Worm (Caenorhabditis elegans): ENCODE data around the gene hlh-11.
A peak's percentile ranks its signal among the peaks of the same experiment; 100 is the strongest.

hlh-11 gene

DNA sequence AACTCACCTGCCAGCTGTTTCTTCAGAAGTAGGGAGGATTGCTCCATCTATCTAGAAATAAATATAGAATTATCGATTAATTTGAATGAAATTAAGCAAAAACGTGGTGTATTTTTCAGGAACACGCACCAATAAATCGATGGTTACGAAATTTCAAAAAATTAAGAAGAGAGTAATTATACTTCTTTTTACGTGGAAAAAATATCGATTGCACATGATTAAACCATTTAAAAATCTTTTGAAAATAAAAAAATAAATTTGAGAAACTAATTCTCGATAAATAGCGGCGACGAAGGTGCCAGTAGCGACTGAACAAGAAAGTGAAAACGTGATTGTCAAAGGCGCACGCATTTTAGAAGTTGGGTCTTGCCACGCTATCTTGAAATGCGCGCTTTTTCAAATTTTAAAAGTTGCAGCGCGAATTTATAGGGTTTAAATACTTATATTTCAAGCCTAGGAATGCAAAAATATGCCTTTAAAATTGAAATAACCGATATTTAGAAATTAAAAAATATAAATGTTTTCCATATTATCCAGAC is 11.7 kb downstream of the hlh-11 start, which contains the start of gene ubc-7:
ubc-7 (minus strand) TSS at position 51 of the 539 bp plus-strand sequence.
- TF ChIP-seq nhr-48 (tag; optimal IDR thresholded peaks at IDR 0.05) (peak; percentile 27), php-3 (GFP tag; IDR thresholded peaks at IDR 0.05) (no peak), saeg-2 (GFP tag; IDR thresholded peaks at IDR 0.05) (no peak), nhr-102 (tag; optimal IDR thresholded peaks at IDR 0.05) (peak; percentile 21), R02D3.7 (tag; optimal IDR thresholded peaks at IDR 0.05) (no peak), nhr-42 (GFP tag; IDR thresholded peaks at IDR 0.05) (no peak), mdl-1 (tag; optimal IDR thresholded peaks at IDR 0.05) (peak in 1 of 2 experiments; percentile 90), daf-12 (tag; optimal IDR thresholded peaks at IDR 0.05) (no peak), nhr-111 (GFP tag; optimal IDR thresholded peaks at IDR 0.05) (no peak), duxl-1 (tag; optimal IDR thresholded peaks at IDR 0.05; ENCODE audit: poor library complexity) (peak; percentile 28), hmg-1.1 (GFP tag; IDR thresholded peaks at IDR 0.05) (peak; percentile 66; the same call in 1 of the 2 replicates), ztf-11 (tag; optimal IDR thresholded peaks at IDR 0.05) (no peak), T26A8.4 (GFP tag; IDR thresholded peaks at IDR 0.05) (peak; percentile 64), zip-11 (GFP tag; IDR thresholded peaks at IDR 0.05) (no peak), ceh-62 (tag; optimal IDR thresholded peaks at IDR 0.05) (no peak), ZK337.2 (GFP tag; IDR thresholded peaks at IDR 0.05) (no peak), spr-1 (tag; optimal IDR thresholded peaks at IDR 0.05) (peak; percentile 15), pqm-1 (tag; optimal IDR thresholded peaks at IDR 0.05) (no peak), nhr-77 (tag; optimal IDR thresholded peaks at IDR 0.05) (peak; percentile 39), unc-130 (GFP tag; optimal IDR thresholded peaks at IDR 0.05) (peak; percentile 50), hlh-30 (tag; optimal IDR thresholded peaks at IDR 0.05; ENCODE audit: insufficient read depth) (peak; percentile 98), tra-1 (GFP tag; IDR thresholded peaks at IDR 0.05) (no peak), nhr-6 (tag; optimal IDR thresholded peaks at IDR 0.05) (peak; percentile 96), snpc-4 (tag; optimal IDR thresholded peaks at IDR 0.05) (no peak), rbr-2 (tag; optimal IDR thresholded peaks at IDR 0.05) (peak; percentile 52), mdt-29 (GFP tag; IDR thresholded peaks at IDR 0.05) (no peak), ceh-44 (GFP tag; IDR thresholded peaks at IDR 0.05) (no peak), unc-39 (tag; optimal IDR thresholded peaks at IDR 0.05) (no peak), sdz-12 (GFP tag; optimal IDR thresholded peaks at IDR 0.05) (no peak), daf-16 (GFP tag; optimal IDR thresholded peaks at IDR 0.05) (no peak), daf-16 (tag; optimal IDR thresholded peaks at IDR 0.05) (peak; percentile 62), zag-1 (tag; optimal IDR thresholded peaks at IDR 0.05) (no peak), mes-2 (tag; optimal IDR thresholded peaks at IDR 0.05; ENCODE audit: poor library complexity, severe bottlenecking) (peak; percentile 67), aly-2 (tag; optimal IDR thresholded peaks at IDR 0.05) (no peak), F26F4.8 (GFP tag; conservative IDR thresholded peaks at IDR 0.05) (no peak), lin-29 (GFP tag; IDR thresholded peaks at IDR 0.05) (no peak), nhr-11 (tag; optimal IDR thresholded peaks at IDR 0.05) (peak; percentile 32), fos-1 (tag; optimal IDR thresholded peaks at IDR 0.05) (no peak), F49E8.2 (tag; optimal IDR thresholded peaks at IDR 0.05; ENCODE audit: borderline replicate concordance) (no peak), arid-1 (GFP tag; conservative IDR thresholded peaks at IDR 0.05) (no peak), vab-7 (GFP tag; IDR thresholded peaks at IDR 0.05) (no peak), dmd-8 (GFP tag; IDR thresholded peaks at IDR 0.05) (no peak), daf-19 (GFP tag; conservative IDR thresholded peaks at IDR 0.05) (no peak), Y5F2A.4 (GFP tag; optimal IDR thresholded peaks at IDR 0.05) (no peak), ceh-20 (GFP tag; IDR thresholded peaks at IDR 0.05) (no peak), lir-3 (tag; optimal IDR thresholded peaks at IDR 0.05) (no peak), unc-62 (GFP tag; optimal IDR thresholded peaks at IDR 0.05 in 1 of 2) (no peak), unc-62 (tag; optimal IDR thresholded peaks at IDR 0.05) (no peak), tag-97 (GFP tag; IDR thresholded peaks at IDR 0.05) (no peak), aha-1 (tag) (peak; percentile 92), nhr-28 (tag; optimal IDR thresholded peaks at IDR 0.05) (peak; percentile 24), ceh-32 (tag; optimal IDR thresholded peaks at IDR 0.05; ENCODE audit: poor library complexity) (no peak), egl-43 (GFP tag; IDR thresholded peaks at IDR 0.05) (no peak)

Measured in whole organism, L4 larva.